Fruit fly (Drosophila melanogaster) S2 (cell line): ENCODE results near the gene Edg78E.

Experiments used
- CG8478 ChIP-seq: fragments of >200 bp; optimal IDR thresholded peaks from 2 replicates; lab custom pipeline; 2018
- CTCF ChIP-seq, 2 experiments: fragments of >200 bp; optimal IDR thresholded peaks; 2 replicates each; lab custom pipeline; 2018

dm6 chr3L:21285639-21286338 lies 11.8 kb downstream of the Edg78E start, which contains the start of the genes CG12974 and pzg:
- peak; percentile 88 to 90 for TF ChIP-seq CTCF (optimal IDR thresholded peaks at IDR 0.05; lab: Kevin White, UChicago)
- TF ChIP-seq CG8478 (lab: Kevin White, UChicago), result no peak
